Worm (Caenorhabditis elegans) whole organism, L3 larva: ENCODE data around the gene mspn-1.

Experiments used
- ZK546.5 ChIP-seq: sonication (generic microtip); optimal IDR thresholded peaks from 2 replicates; lab custom pipeline; 2017; ENCODE audit warnings: missing biosample characterization, missing genetic modification characterization
- aly-2 ChIP-seq: fragments of 150-350 bp; optimal IDR thresholded peaks from 2 replicates; lab custom pipeline; 2014; ENCODE audit warnings: missing biosample characterization, missing genetic modification characterization
- ama-1 ChIP-seq: fragments of 150-350 bp; optimal IDR thresholded peaks from 2 replicates; lab custom pipeline; 2018
- ceh-28 ChIP-seq: fragments of 150-350 bp; optimal IDR thresholded peaks from 2 replicates; lab custom pipeline; 2014; ENCODE audit warnings: missing biosample characterization, missing genetic modification reagents, missing genetic modification characterization
- ceh-9 ChIP-seq: sonication (generic microtip); optimal IDR thresholded peaks from 2 replicates; lab custom pipeline; 2018; ENCODE audit warnings: missing biosample characterization, missing genetic modification characterization
- daf-12 ChIP-seq: fragments of 150-350 bp; optimal IDR thresholded peaks from 2 replicates; lab custom pipeline; 2014; ENCODE audit warnings: missing biosample characterization, missing genetic modification reagents, missing genetic modification characterization
- egl-27 ChIP-seq: sonication (generic microtip); optimal IDR thresholded peaks from 4 replicates; lab custom pipeline; 2017; ENCODE audit warnings: missing biosample characterization, missing genetic modification reagents, missing genetic modification characterization
- elt-1 ChIP-seq: fragments of 150-350 bp; optimal IDR thresholded peaks from 2 replicates; lab custom pipeline; 2014; ENCODE audit warnings: missing biosample characterization, missing genetic modification characterization
- elt-3 ChIP-seq, 3 experiments: fragments of 150-350 bp in 1 of 3; sonication (generic microtip) in 2 of 3; optimal IDR thresholded peaks; 2 replicates in 2 of 3; 4 replicates in 1 of 3; lab custom pipeline; 2014 to 2017; ENCODE audit warnings: missing biosample characterization in 3 of 3, missing genetic modification characterization in 3 of 3
- eor-1 ChIP-seq, 2 experiments: fragments of 150-350 bp; optimal IDR thresholded peaks; 2 replicates each; lab custom pipeline; 2014 to 2018; ENCODE audit warnings: missing biosample characterization in 2 of 2, missing genetic modification characterization in 2 of 2
- fkh-10 ChIP-seq: sonication (generic microtip); optimal IDR thresholded peaks from 2 replicates; lab custom pipeline; 2017; ENCODE audit warnings: missing biosample characterization, missing genetic modification reagents, missing genetic modification characterization
- fos-1 ChIP-seq: fragments of 150-350 bp; optimal IDR thresholded peaks from 2 replicates; lab custom pipeline; 2014; ENCODE audit warnings: missing biosample characterization, missing genetic modification characterization
- hmg-11 ChIP-seq: sonication (generic microtip); optimal IDR thresholded peaks from 2 replicates; lab custom pipeline; 2016; ENCODE audit warnings: missing genetic modification characterization, missing compliant biosample characterization
- jun-1 ChIP-seq: fragments of 150-350 bp; optimal IDR thresholded peaks from 2 replicates; lab custom pipeline; 2014; ENCODE audit warnings: missing biosample characterization, missing genetic modification reagents, missing genetic modification characterization
- lin-15B ChIP-seq: fragments of 150-350 bp; optimal IDR thresholded peaks from 2 replicates; lab custom pipeline; 2014; ENCODE audit warnings: missing biosample characterization, missing genetic modification characterization
- lin-39 ChIP-seq: fragments of 150-350 bp; optimal IDR thresholded peaks from 2 replicates; lab custom pipeline; 2018; ENCODE audit warnings: missing biosample characterization, missing genetic modification reagents, missing genetic modification characterization
- lsy-12 ChIP-seq: sonication (generic microtip); optimal IDR thresholded peaks from 2 replicates; lab custom pipeline; 2016; ENCODE audit warnings: mild to moderate bottlenecking, missing genetic modification characterization, missing compliant biosample characterization
- mdl-1 ChIP-seq: fragments of 150-350 bp; optimal IDR thresholded peaks from 2 replicates; lab custom pipeline; 2014; ENCODE audit warnings: missing biosample characterization, missing genetic modification characterization
- mml-1 ChIP-seq: fragments of 150-350 bp; sonication (generic microtip); optimal IDR thresholded peaks from 3 replicates; lab custom pipeline; 2014; ENCODE audit warnings: missing biosample characterization, missing genetic modification characterization
- nfya-1 ChIP-seq: sonication (generic microtip); optimal IDR thresholded peaks from 2 replicates; lab custom pipeline; 2017; ENCODE audit warnings: missing genetic modification characterization, mild to moderate bottlenecking, missing compliant biosample characterization, antibody characterized with exemption, moderate library complexity; ENCODE audit not compliant: insufficient read depth
- nhr-12 ChIP-seq: fragments of 150-350 bp; optimal IDR thresholded peaks from 2 replicates; lab custom pipeline; 2014; ENCODE audit warnings: missing biosample characterization, missing genetic modification characterization
- nhr-23 ChIP-seq: fragments of 150-350 bp; optimal IDR thresholded peaks from 2 replicates; lab custom pipeline; 2014; ENCODE audit warnings: missing biosample characterization, missing genetic modification reagents, missing genetic modification characterization
- nhr-237 ChIP-seq: fragments of 150-350 bp; optimal IDR thresholded peaks from 2 replicates; lab custom pipeline; 2014; ENCODE audit warnings: missing biosample characterization, missing genetic modification characterization
- nhr-43 ChIP-seq: sonication (generic microtip); optimal IDR thresholded peaks from 2 replicates; lab custom pipeline; 2016; ENCODE audit warnings: mild to moderate bottlenecking, missing genetic modification characterization, missing compliant biosample characterization; ENCODE audit not compliant: poor library complexity, severe bottlenecking
- nhr-67 ChIP-seq: fragments of 150-350 bp; optimal IDR thresholded peaks from 2 replicates; lab custom pipeline; 2014; ENCODE audit warnings: missing biosample characterization, missing genetic modification characterization
- nhr-76 ChIP-seq: fragments of 150-350 bp; sonication (generic microtip); optimal IDR thresholded peaks from 5 replicates; lab custom pipeline; 2014; ENCODE audit warnings: missing biosample characterization, missing genetic modification characterization
- nhr-77 ChIP-seq: fragments of 150-350 bp; optimal IDR thresholded peaks from 2 replicates; lab custom pipeline; 2014; ENCODE audit warnings: missing biosample characterization, missing genetic modification characterization
- pha-4 ChIP-seq: fragments of 150-350 bp; optimal IDR thresholded peaks from 2 replicates; lab custom pipeline; 2014; ENCODE audit warnings: missing biosample characterization, missing genetic modification reagents, missing genetic modification characterization
- skn-1 ChIP-seq: fragments of 150-350 bp; optimal IDR thresholded peaks from 2 replicates; lab custom pipeline; 2014; ENCODE audit warnings: missing biosample characterization, missing genetic modification characterization
- snpc-4 ChIP-seq: fragments of 150-350 bp; optimal IDR thresholded peaks from 2 replicates; lab custom pipeline; 2014; ENCODE audit warnings: missing biosample characterization, missing genetic modification characterization
- unc-39 ChIP-seq: sonication (generic microtip); optimal IDR thresholded peaks from 4 replicates; lab custom pipeline; 2017; ENCODE audit warnings: missing biosample characterization, missing genetic modification characterization
- unc-62 ChIP-seq: fragments of 150-350 bp; sonication (generic microtip); optimal IDR thresholded peaks from 4 replicates; lab custom pipeline; 2014; ENCODE audit warnings: missing biosample characterization, missing genetic modification reagents, missing genetic modification characterization
- zag-1 ChIP-seq: fragments of 150-350 bp; optimal IDR thresholded peaks from 2 replicates; lab custom pipeline; 2014; ENCODE audit warnings: missing biosample characterization, missing genetic modification characterization

Gene mspn-1

DNA sequence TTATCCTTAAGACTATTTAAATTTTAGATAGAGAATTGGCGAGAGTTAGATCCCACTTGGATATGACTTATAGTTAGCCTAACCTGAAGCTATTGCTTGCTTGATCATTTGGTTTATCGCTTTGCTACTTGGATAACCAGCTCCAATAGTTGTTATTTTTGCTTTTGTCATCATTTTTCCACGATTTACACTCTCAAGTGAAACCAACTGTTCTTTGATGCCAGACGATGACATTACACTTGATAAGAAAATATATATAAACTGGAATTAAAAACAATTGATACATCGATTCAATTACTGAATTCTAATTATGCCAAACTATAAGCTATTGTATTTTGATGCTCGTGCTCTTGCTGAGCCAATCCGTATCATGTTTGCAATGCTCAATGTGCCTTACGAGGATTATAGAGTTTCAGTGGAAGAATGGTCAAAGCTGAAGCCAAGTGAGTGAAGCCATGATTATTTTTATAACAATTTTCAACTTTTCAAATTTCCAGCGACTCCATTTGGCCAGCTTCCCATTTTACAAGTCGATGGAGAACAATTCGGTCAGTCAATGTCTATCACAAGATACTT, 35.8 kb upstream of the mspn-1 start, which contains the start of the genes gst-2, gst-4 and dhs-12:
TSS of gene gst-2 (minus strand) at position 132 of the 576 bp plus-strand sequence.
TSS of gene gst-4 (plus strand) at position 296 of the 576 bp plus-strand sequence.
TSS of gene dhs-12 (plus strand) at position 526 of the 576 bp plus-strand sequence.
- no peak for TF ChIP-seq nhr-77
- peak; percentile 43 for TF ChIP-seq skn-1 (tag; lab: Kevin White, UChicago)
- no peak for TF ChIP-seq nhr-12

DNA sequence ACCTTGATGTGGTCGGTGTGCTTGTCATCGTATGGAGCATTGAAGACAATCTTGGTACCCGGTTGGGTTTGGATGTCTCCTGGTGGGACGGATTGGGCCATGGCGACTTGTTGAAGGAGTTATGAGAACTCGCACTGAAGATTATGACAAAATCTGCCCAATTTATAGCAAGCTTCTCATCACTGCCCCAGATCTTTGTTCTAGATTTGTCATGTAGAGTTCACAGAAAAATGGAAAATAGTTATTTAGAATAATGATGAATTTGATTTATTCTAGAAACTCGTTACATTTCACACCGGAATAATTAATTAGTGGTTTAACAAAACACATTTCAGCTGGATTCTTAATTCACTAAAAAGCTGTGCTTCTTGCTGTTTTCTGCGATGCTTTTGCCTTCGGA, 34.1 kb upstream of the mspn-1 start, which contains the start of gene msp-38:
TSS of gene msp-38 (minus strand) at position 101 of the 400 bp plus-strand sequence.
- TF ChIP-seq mml-1 (tag; lab: Kevin White, UChicago) (no peak), nhr-237 (no peak), zag-1 (tag; lab: Kevin White, UChicago) (no peak), jun-1 (tag; lab: Kevin White, UChicago) (no peak), elt-3 (tag; optimal IDR thresholded peaks at IDR 0.05; lab: Kevin White, UChicago) (no peak), nhr-12 (no peak), nhr-23 (tag; lab: Kevin White, UChicago) (no peak), fos-1 (tag; lab: Kevin White, UChicago) (no peak), ceh-9 (tag; lab: Kevin White, UChicago) (no peak), aly-2 (tag; lab: Kevin White, UChicago) (no peak)

DNA sequence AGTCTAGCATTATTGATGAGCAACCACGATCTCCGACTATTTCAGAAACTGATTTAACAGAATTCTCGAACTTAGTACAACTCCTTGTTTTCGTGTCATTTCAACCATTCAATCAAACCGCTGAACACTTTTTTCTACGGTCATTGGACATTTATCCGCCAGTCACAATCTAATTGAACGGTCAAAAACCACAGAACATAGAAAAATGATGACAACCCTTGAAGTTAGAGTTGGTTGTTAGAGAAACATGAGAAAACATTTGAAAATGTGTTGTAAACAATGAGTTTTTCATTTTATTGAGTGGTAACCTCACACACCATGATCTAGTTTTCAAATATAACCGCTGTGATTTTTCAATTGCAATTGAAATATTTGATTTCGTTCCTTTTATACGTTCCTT, 33.3 kb upstream of the mspn-1 start:
- no peak for TF ChIP-seq fos-1 (tag; lab: Kevin White, UChicago)
- TF ChIP-seq nhr-12: no peak
- no peak for TF ChIP-seq nhr-67
- TF ChIP-seq hmg-11: no peak
- TF ChIP-seq lsy-12: no peak
- TF ChIP-seq lin-15B (tag; lab: Kevin White, UChicago): no peak
- no peak for TF ChIP-seq nfya-1 (tag; lab: Kevin White, UChicago)
- TF ChIP-seq nhr-77: no peak
- TF ChIP-seq nhr-23 (tag; lab: Kevin White, UChicago): no peak
- no peak for TF ChIP-seq unc-62
- TF ChIP-seq pha-4: no peak
- TF ChIP-seq nhr-43 (tag; lab: Kevin White, UChicago): no peak
- TF ChIP-seq ama-1 (lab: Kevin White, UChicago): no peak
- no peak for TF ChIP-seq lin-39
- no peak for TF ChIP-seq nhr-76 (tag; lab: Kevin White, UChicago)
- no peak for TF ChIP-seq aly-2 (tag; lab: Kevin White, UChicago)
- no peak for TF ChIP-seq ceh-28 (tag; lab: Kevin White, UChicago)

DNA sequence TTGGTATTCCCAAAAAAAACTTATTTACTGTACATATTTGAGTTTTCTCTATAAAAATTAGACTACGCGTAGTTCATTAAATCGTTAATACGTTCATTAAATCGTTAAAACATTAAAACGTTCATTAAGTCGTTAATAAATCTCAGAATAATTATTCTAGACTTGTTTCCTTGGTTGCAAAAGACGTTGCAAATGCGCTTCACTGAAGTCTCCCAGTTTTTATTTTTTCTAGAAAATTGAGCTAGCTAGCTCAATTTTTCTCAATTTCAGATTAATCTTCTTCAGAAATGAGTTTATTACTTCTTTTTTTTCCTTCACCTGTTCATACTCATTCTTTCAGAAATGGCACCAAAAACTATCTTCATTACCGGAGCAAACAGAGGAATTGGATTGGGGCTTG, 32.9 kb upstream of the mspn-1 start:
- TF ChIP-seq fos-1 (tag; lab: Kevin White, UChicago) (no peak), pha-4 (no peak), ama-1 (lab: Kevin White, UChicago) (no peak)
- TF ChIP-seq, all 47 proteins: peak for 0

DNA sequence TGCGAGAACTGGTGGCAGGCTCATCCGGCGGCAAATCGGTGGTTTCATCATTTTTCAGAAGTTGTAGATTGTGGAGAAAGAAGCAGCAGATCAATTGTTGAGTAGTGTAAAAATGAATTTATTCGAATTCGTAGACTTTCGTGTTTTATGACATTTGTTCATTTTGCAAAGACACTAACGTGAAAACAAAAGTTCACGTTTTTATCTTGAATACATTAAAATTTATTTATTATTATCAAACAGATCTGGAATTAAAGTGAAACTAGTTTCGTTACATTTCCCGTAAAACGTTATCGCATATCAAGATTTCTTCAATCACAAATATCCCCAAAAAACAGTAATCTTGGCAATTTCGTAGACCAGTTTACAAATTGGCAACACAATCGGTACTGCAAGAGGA, 30.9 kb upstream of the mspn-1 start, which contains the start of gene T14G10.8:
TSS of gene T14G10.8 (minus strand) at position 101 of the 400 bp plus-strand sequence.
- TF ChIP-seq snpc-4: no peak
- TF ChIP-seq jun-1 (tag; lab: Kevin White, UChicago): no peak
- no peak for TF ChIP-seq lin-39
- TF ChIP-seq nhr-77: no peak
- TF ChIP-seq daf-12 (tag; lab: Kevin White, UChicago): no peak
- no peak for TF ChIP-seq unc-62
- no peak for TF ChIP-seq pha-4
- TF ChIP-seq egl-27 (tag; lab: Kevin White, UChicago): no peak
- no peak for TF ChIP-seq ZK546.5 (tag; lab: Kevin White, UChicago)
- TF ChIP-seq ama-1 (lab: Kevin White, UChicago): no peak
- no peak for TF ChIP-seq lin-15B (tag; lab: Kevin White, UChicago)
- no peak for TF ChIP-seq fkh-10 (GFP tag; lab: Kevin White, UChicago)
- TF ChIP-seq fos-1 (tag; lab: Kevin White, UChicago): no peak
- no peak for TF ChIP-seq eor-1 (tag; optimal IDR thresholded peaks at IDR 0.05; lab: Kevin White, UChicago)
- no peak for TF ChIP-seq zag-1 (tag; lab: Kevin White, UChicago)
- no peak for TF ChIP-seq unc-39 (tag; lab: Kevin White, UChicago)
- no peak for TF ChIP-seq elt-1 (tag; lab: Kevin White, UChicago)
- TF ChIP-seq aly-2 (tag; lab: Kevin White, UChicago): no peak
- no peak for TF ChIP-seq ceh-9 (tag; lab: Kevin White, UChicago)
- TF ChIP-seq mdl-1 (tag; lab: Kevin White, UChicago): no peak
